Worm (Caenorhabditis elegans): ENCODE data around the gene clr-1.

Gene clr-1

DNA sequence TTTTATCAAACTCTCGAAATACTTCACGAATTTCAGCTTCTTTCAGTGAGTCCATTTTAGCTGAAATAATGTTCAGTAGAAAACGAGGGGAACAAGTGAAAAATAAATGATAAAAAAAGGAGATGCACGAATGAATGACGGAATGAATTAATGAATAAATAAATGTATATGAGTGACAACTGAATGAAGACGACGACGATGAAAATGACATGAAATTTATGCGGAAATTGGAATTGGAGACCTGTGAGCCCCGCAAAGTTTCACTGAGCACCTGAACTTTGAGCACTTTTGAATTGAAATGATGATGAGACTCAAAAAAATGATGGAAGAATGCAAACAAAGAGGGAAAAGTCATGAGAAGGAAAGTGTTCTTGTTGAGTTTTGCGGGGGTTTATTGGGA lies 15.8 kb downstream of the clr-1 start, which contains the start of gene cal-8:
Gene cal-8 (minus strand): TSS at position 60 of the 400 bp plus-strand sequence.
- no peak for TF ChIP-seq flh-1 (GFP tag; optimal IDR thresholded peaks at IDR 0.05)
- TF ChIP-seq sptf-1 (tag; optimal IDR thresholded peaks at IDR 0.05): no peak
- TF ChIP-seq bed-3 (GFP tag; optimal IDR thresholded peaks at IDR 0.05): no peak
- TF ChIP-seq nhr-12 (tag; optimal IDR thresholded peaks at IDR 0.05): no peak
- no peak for TF ChIP-seq ces-1 (GFP tag; optimal IDR thresholded peaks at IDR 0.05)
- TF ChIP-seq ceh-43 (GFP tag; optimal IDR thresholded peaks at IDR 0.05): no peak
- no peak for TF ChIP-seq ztf-11 (tag; optimal IDR thresholded peaks at IDR 0.05)
- TF ChIP-seq elt-1 (tag; optimal IDR thresholded peaks at IDR 0.05; ENCODE audit: borderline replicate concordance, insufficient read depth): no peak

DNA sequence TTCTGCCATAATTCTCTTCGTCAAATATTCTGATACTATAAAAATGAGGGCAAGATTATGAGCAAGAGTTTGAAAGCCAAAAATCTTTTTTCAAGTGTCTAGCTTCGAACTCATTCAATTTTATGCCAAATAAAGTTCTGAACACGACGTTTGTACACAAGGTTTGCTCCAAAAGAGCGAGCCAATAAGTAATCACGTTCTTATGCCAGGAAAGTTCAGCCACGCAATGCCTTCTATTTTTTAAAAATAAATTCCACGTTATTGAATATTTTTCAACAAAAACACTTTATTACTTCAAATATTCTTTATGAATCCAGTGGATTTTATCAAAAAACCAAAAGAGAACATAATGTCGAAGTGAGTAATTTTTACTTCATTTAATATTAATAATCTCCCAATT lies 21.7 kb downstream of the clr-1 start, which contains the start of gene nep-5:
Gene nep-5 (plus strand): TSS at position 301 of the 400 bp plus-strand sequence.
- TF ChIP-seq hlh-1 (tag; optimal IDR thresholded peaks at IDR 0.05) (no peak), blmp-1 (tag; optimal IDR thresholded peaks at IDR 0.05) (no peak), lin-32 (GFP tag; optimal IDR thresholded peaks at IDR 0.05) (no peak), lsy-2 (tag; optimal IDR thresholded peaks at IDR 0.05) (no peak), nhr-12 (tag; optimal IDR thresholded peaks at IDR 0.05) (no peak), ceh-43 (GFP tag; optimal IDR thresholded peaks at IDR 0.05) (no peak), nhr-76 (tag; optimal IDR thresholded peaks at IDR 0.05) (no peak), M03D4.4 (tag; optimal IDR thresholded peaks at IDR 0.05) (no peak), unc-39 (tag; optimal IDR thresholded peaks at IDR 0.05) (no peak), pha-4 (tag; optimal IDR thresholded peaks at IDR 0.05) (no peak), sem-2 (GFP tag; optimal IDR thresholded peaks at IDR 0.05) (no peak), unc-120 (tag; optimal IDR thresholded peaks at IDR 0.05; ENCODE audit: poor library complexity, severe bottlenecking) (no peak), ceh-83 (GFP tag; optimal IDR thresholded peaks at IDR 0.05) (no peak), bed-3 (GFP tag; optimal IDR thresholded peaks at IDR 0.05) (no peak), flh-1 (GFP tag; optimal IDR thresholded peaks at IDR 0.05) (no peak), mls-2 (tag; optimal IDR thresholded peaks at IDR 0.05) (no peak)

DNA sequence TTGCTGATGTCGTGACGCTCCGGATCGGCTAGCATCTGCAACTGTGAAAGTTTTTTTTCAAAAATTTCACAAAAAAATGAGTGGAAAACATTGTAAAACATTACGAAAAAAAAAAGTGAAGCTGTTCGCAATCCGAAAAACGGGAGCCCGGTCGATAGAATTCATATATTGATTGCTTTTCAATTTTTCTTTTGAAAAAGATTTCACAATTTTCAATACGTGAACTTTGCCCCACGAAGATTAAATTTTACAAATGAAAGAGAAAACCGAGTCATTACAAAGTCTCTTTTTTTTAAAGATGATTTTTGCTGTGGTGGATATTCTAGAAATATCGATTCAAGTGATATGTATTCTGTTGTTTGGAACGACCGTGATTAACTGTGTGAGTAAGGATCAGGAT lies 28.2 kb downstream of the clr-1 start, which contains the start of gene F12A10.6:
Gene F12A10.6 (minus strand): TSS at position 101 of the 400 bp plus-strand sequence.
- TF ChIP-seq unc-120 (tag; optimal IDR thresholded peaks at IDR 0.05; ENCODE audit: poor library complexity, severe bottlenecking) (no peak), elt-3 (tag; optimal IDR thresholded peaks at IDR 0.05) (no peak), nhr-28 (tag; optimal IDR thresholded peaks at IDR 0.05) (no peak), sptf-1 (tag; optimal IDR thresholded peaks at IDR 0.05) (no peak), tbx-8 (GFP tag; optimal IDR thresholded peaks at IDR 0.05) (no peak), mls-2 (tag; optimal IDR thresholded peaks at IDR 0.05) (no peak), ham-2 (GFP tag; optimal IDR thresholded peaks at IDR 0.05) (no peak), nhr-2 (tag; optimal IDR thresholded peaks at IDR 0.05) (no peak), cnd-1 (tag; optimal IDR thresholded peaks at IDR 0.05) (no peak), pha-4 (tag; optimal IDR thresholded peaks at IDR 0.05) (no peak), lin-32 (GFP tag; optimal IDR thresholded peaks at IDR 0.05) (no peak), nhr-237 (tag; optimal IDR thresholded peaks at IDR 0.05) (no peak)

ce11 chrII:5496375-5496774 lies 30.2 kb downstream of the clr-1 start, which contains the start of gene F12A10.1:
Gene F12A10.1 (plus strand): TSS chrII:5496540.
- TF ChIP-seq unc-39 (tag; optimal IDR thresholded peaks at IDR 0.05): no peak
- no peak for TF ChIP-seq ham-2 (GFP tag; optimal IDR thresholded peaks at IDR 0.05)
- TF ChIP-seq M03D4.4 (tag; optimal IDR thresholded peaks at IDR 0.05): no peak
- TF ChIP-seq lsy-2 (tag; optimal IDR thresholded peaks at IDR 0.05): no peak
- TF ChIP-seq unc-120 (tag; optimal IDR thresholded peaks at IDR 0.05; ENCODE audit: poor library complexity, severe bottlenecking): no peak
- TF ChIP-seq unc-62 (GFP tag; optimal IDR thresholded peaks at IDR 0.05): no peak
- TF ChIP-seq nhr-76 (tag; optimal IDR thresholded peaks at IDR 0.05): no peak
- no peak for TF ChIP-seq sptf-1 (tag; optimal IDR thresholded peaks at IDR 0.05)
- no peak for TF ChIP-seq pha-4 (tag; optimal IDR thresholded peaks at IDR 0.05)
- no peak for TF ChIP-seq bed-3 (GFP tag; optimal IDR thresholded peaks at IDR 0.05)
- no peak for TF ChIP-seq lin-13 (tag; optimal IDR thresholded peaks at IDR 0.05)
- TF ChIP-seq drap-1 (GFP tag; optimal IDR thresholded peaks at IDR 0.05): no peak
- TF ChIP-seq nhr-12 (tag; optimal IDR thresholded peaks at IDR 0.05): no peak
- TF ChIP-seq hlh-1 (tag; optimal IDR thresholded peaks at IDR 0.05): no peak
- no peak for TF ChIP-seq nhr-2 (tag; optimal IDR thresholded peaks at IDR 0.05)

- TF ChIP-seq lin-13 (tag; optimal IDR thresholded peaks at IDR 0.05) (no peak), nhr-12 (tag; optimal IDR thresholded peaks at IDR 0.05) (no peak), ces-1 (GFP tag; optimal IDR thresholded peaks at IDR 0.05) (no peak), nhr-2 (tag; optimal IDR thresholded peaks at IDR 0.05) (no peak), cnd-1 (tag; optimal IDR thresholded peaks at IDR 0.05) (no peak), ztf-11 (tag; optimal IDR thresholded peaks at IDR 0.05) (no peak), lsy-2 (tag; optimal IDR thresholded peaks at IDR 0.05) (no peak), drap-1 (GFP tag; optimal IDR thresholded peaks at IDR 0.05) (no peak), unc-39 (tag; optimal IDR thresholded peaks at IDR 0.05) (no peak), pha-4 (tag; optimal IDR thresholded peaks at IDR 0.05) (no peak), ceh-43 (GFP tag; optimal IDR thresholded peaks at IDR 0.05) (no peak), elt-3 (tag; optimal IDR thresholded peaks at IDR 0.05) (no peak)
Observed at ce11 chrII:5497541-5497940, 31.4 kb downstream of the clr-1 start.

All from whole organism, mixed stage, embryonic.